ENCODE assay signal across 2 fruit fly cellular contexts in genomic region chr2L:15059000-15059399, dm6.
TF ChIP-seq lines count a peak whose summit lies in the region.

No protein-coding gene starts in this region.

- TF ChIP-seq CTCF in whole organism, embryonic (GFP tag; optimal IDR thresholded peaks at IDR 0.05; lab: Kevin White, UChicago) = no peak

TF ChIP-seq in whole organism, adult, 20 proteins besides CTCF, POLR2A, EP300 and RAD21:
- TF ChIP-seq kay (GFP tag; lab: Kevin White, UChicago; ENCODE audit: borderline replicate concordance) (peak; percentile 74), Hr96 (GFP tag; optimal IDR thresholded peaks at IDR 0.05; lab: Kevin White, UChicago) (no peak)

TF ChIP-seq in whole organism, embryonic, 481 proteins besides CTCF, POLR2A, EP300 and RAD21:
- TF ChIP-seq CG11398 (GFP tag; optimal IDR thresholded peaks at IDR 0.05; lab: Kevin White, UChicago) (no peak), mirr (GFP tag; optimal IDR thresholded peaks at IDR 0.05; lab: Kevin White, UChicago) (no peak), Dref (GFP tag; IDR thresholded peaks at IDR 0.05; lab: Robert Waterston, UW) (0 out of 2 replicates have a peak, but pooled peaks have one; percentile 16), exex (tag; optimal IDR thresholded peaks at IDR 0.05; lab: Kevin White, UChicago) (peak; percentile 55), CG16863 (GFP tag; optimal IDR thresholded peaks at IDR 0.05; lab: Kevin White, UChicago) (no peak), CG16813 (GFP tag; IDR thresholded peaks at IDR 0.05; lab: Robert Waterston, UW; ENCODE audit: partially characterized antibody) (no peak), CG34422 (GFP tag; IDR thresholded peaks at IDR 0.05; lab: Robert Waterston, UW) (peak; percentile 10; the same call in 1 of the 3 replicates)
TF ChIP-seq in whole organism, embryonic: peak in this region for 3.

Comparison
In these comparisons a context has a peak if more than half of its experiments do, and no peak if none do; other contexts are left out.
1. Of the 1 proteins assayed by ChIP-seq in both whole organism, embryonic and whole organism, adult: peak only in whole organism, embryonic: none; only in whole organism, adult: kay; in both: none; in neither: 0.